Worm (Caenorhabditis elegans) whole organism, mixed stage, embryonic: ENCODE results near the gene fbxa-13.

Experiments
- blmp-1 ChIP-seq: fragments of 150-350 bp; optimal IDR thresholded peaks from 2 replicates; lab custom pipeline; 2014; ENCODE audit warnings: missing biosample characterization, missing genetic modification characterization
- elt-1 ChIP-seq: sonication (generic microtip); optimal IDR thresholded peaks from 2 replicates; lab custom pipeline; 2017; ENCODE audit warnings: missing genetic modification characterization, mild to moderate bottlenecking, missing compliant biosample characterization, antibody characterized with exemption, moderate library complexity, borderline replicate concordance; ENCODE audit not compliant: insufficient read depth
- snpc-4 ChIP-seq: fragments of 150-350 bp; optimal IDR thresholded peaks from 2 replicates; lab custom pipeline; 2014; ENCODE audit warnings: missing biosample characterization, missing genetic modification characterization
- sptf-1 ChIP-seq: sonication (generic microtip); optimal IDR thresholded peaks from 2 replicates; lab custom pipeline; 2017; ENCODE audit warnings: mild to moderate bottlenecking, missing genetic modification characterization, moderate library complexity, missing compliant biosample characterization
- zip-8 ChIP-seq: fragments of 150-350 bp; optimal IDR thresholded peaks from 2 replicates; lab custom pipeline; 2014; ENCODE audit warnings: missing biosample characterization, missing genetic modification characterization

DNA sequence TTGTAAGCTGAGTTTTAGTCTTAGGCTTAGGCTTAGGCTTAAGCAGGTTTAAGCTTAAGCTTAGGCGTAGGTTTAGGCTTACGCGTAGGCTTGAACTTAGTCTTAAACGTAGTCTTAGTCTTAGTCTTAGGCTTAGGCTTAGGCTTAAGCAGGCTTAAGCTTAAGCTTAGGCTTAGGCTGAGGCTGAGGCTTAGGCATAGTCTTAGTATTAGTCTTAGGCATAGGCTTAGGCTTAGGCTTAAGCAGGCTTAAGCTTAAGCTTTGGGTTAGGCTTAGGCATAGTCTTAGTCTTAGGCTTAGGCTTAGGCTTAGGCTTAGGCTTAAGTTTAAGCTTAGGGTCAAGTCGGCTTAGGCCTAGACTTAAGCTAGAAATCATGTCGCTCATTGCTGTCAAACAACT is 13.1 kb upstream of the fbxa-13 start:
- TF ChIP-seq blmp-1 (tag; lab: Kevin White, UChicago), result no peak
- no peak for TF ChIP-seq snpc-4 (tag; lab: Kevin White, UChicago)
- TF ChIP-seq zip-8 (tag; lab: Kevin White, UChicago), result no peak
- no peak for TF ChIP-seq elt-1 (tag; lab: Kevin White, UChicago)
- no peak for TF ChIP-seq sptf-1 (tag; lab: Kevin White, UChicago)
